Fruit fly (Drosophila melanogaster) whole organism, embryonic: ENCODE measurements around the gene Lcp65Ag2.

Experiments used
- Antp ChIP-seq: fragments of 200-800 bp; sonication (Bioruptor generic); optimal IDR thresholded peaks from 3 replicates; lab custom pipeline; 2016; ENCODE audit warnings: missing biosample characterization, missing genetic modification characterization
- Asciz ChIP-seq: fragments of 200-800 bp; sonication (Bioruptor generic); optimal IDR thresholded peaks from 2 replicates; lab custom pipeline; 2017; ENCODE audit warnings: missing biosample characterization, mild to moderate bottlenecking, missing genetic modification characterization, missing genetic modification reagents
- Blimp-1 ChIP-seq: fragments of 200-800 bp; sonication (Bioruptor generic); optimal IDR thresholded peaks from 3 replicates; lab custom pipeline; 2018; ENCODE audit warnings: missing biosample characterization, missing genetic modification characterization, mild to moderate bottlenecking, moderate library complexity, missing genetic modification reagents
- Bteb2 ChIP-seq: fragments of 200-800 bp; sonication (Bioruptor generic); optimal IDR thresholded peaks from 2 replicates; lab custom pipeline; 2016; ENCODE audit warnings: missing biosample characterization, missing genetic modification characterization
- CG10267 ChIP-seq: fragments of 200-800 bp; sonication (Bioruptor generic); optimal IDR thresholded peaks from 2 replicates; lab custom pipeline; 2018; ENCODE audit warnings: missing biosample characterization, mild to moderate bottlenecking, missing genetic modification characterization, moderate library complexity
- CG10366 ChIP-seq: fragments of 200-800 bp; sonication (Bioruptor generic); IDR thresholded peaks from 2 replicates; pipeline ENCODE4 v1.3.6; 2022; ENCODE audit warnings: missing biosample characterization, missing genetic modification characterization
- CG10543 ChIP-seq: fragments of 200-800 bp; sonication (Bioruptor generic); optimal IDR thresholded peaks from 3 replicates; lab custom pipeline; 2017; ENCODE audit warnings: missing biosample characterization, mild to moderate bottlenecking, missing genetic modification characterization, moderate library complexity
- CG12391 ChIP-seq: fragments of 200-800 bp; sonication (Bioruptor generic); optimal IDR thresholded peaks from 3 replicates; lab custom pipeline; 2018; ENCODE audit warnings: missing biosample characterization, mild to moderate bottlenecking, missing genetic modification characterization, moderate library complexity
- CG13775 ChIP-seq: fragments of 200-800 bp; sonication (Bioruptor generic); optimal IDR thresholded peaks from 3 replicates; lab custom pipeline; 2017; ENCODE audit warnings: missing biosample characterization, mild to moderate bottlenecking, missing genetic modification characterization
- CG1792 ChIP-seq: fragments of 200-800 bp; sonication (Bioruptor generic); optimal IDR thresholded peaks from 2 replicates; lab custom pipeline; 2016; ENCODE audit warnings: missing biosample characterization, missing genetic modification characterization
- CG2712 ChIP-seq: fragments of 200-800 bp; optimal IDR thresholded peaks from 3 replicates; lab custom pipeline; 2019; ENCODE audit warnings: missing biosample characterization, mild to moderate bottlenecking, missing genetic modification characterization, moderate library complexity
- CG31365 ChIP-seq: fragments of 200-800 bp; sonication (Bioruptor generic); optimal IDR thresholded peaks from 2 replicates; lab custom pipeline; 2018; ENCODE audit warnings: missing biosample characterization, mild to moderate bottlenecking, missing genetic modification characterization
- CG4282 ChIP-seq: fragments of 200-800 bp; sonication (Bioruptor generic); optimal IDR thresholded peaks from 2 replicates; lab custom pipeline; 2016; ENCODE audit warnings: missing biosample characterization, missing genetic modification characterization
- CG43689 ChIP-seq: fragments of 200-800 bp; sonication (Bioruptor generic); IDR thresholded peaks from 2 replicates; pipeline ENCODE4 v1.3.6; 2022; ENCODE audit warnings: missing biosample characterization, missing genetic modification characterization
- CG4730 ChIP-seq: fragments of 200-800 bp; sonication (Bioruptor generic); IDR thresholded peaks from 2 replicates; pipeline ENCODE4 v1.3.6; 2022; ENCODE audit warnings: missing biosample characterization, missing genetic modification characterization
- CG7556 ChIP-seq: fragments of 200-800 bp; sonication (Bioruptor generic); optimal IDR thresholded peaks from 2 replicates; lab custom pipeline; 2017; ENCODE audit warnings: missing biosample characterization, mild to moderate bottlenecking, missing genetic modification characterization
- CG7786 ChIP-seq: fragments of 200-800 bp; sonication (Bioruptor generic); optimal IDR thresholded peaks from 2 replicates; lab custom pipeline; 2016; ENCODE audit warnings: missing biosample characterization, missing genetic modification characterization
- CG8478 ChIP-seq: fragments of >200 bp; optimal IDR thresholded peaks from 2 replicates; lab custom pipeline; 2018
- CG8924 ChIP-seq: fragments of 200-800 bp; optimal IDR thresholded peaks from 3 replicates; lab custom pipeline; 2019; ENCODE audit warnings: missing biosample characterization, mild to moderate bottlenecking, missing genetic modification characterization, moderate library complexity
- CG9876 ChIP-seq: fragments of 200-800 bp; sonication (Bioruptor generic); optimal IDR thresholded peaks from 2 replicates; lab custom pipeline; 2016; ENCODE audit warnings: missing biosample characterization, missing genetic modification characterization
- Dek ChIP-seq: fragments of 200-800 bp; sonication (Bioruptor generic); optimal IDR thresholded peaks from 3 replicates; lab custom pipeline; 2019; ENCODE audit warnings: missing biosample characterization, mild to moderate bottlenecking, missing genetic modification characterization, moderate library complexity
- Elba2 ChIP-seq: fragments of 200-800 bp; sonication (Bioruptor generic); optimal IDR thresholded peaks from 3 replicates; lab custom pipeline; 2016; ENCODE audit warnings: missing biosample characterization, missing genetic modification characterization
- GATAe ChIP-seq: fragments of 200-800 bp; sonication (Bioruptor generic); conservative IDR thresholded peaks from 2 replicates; pipeline ENCODE4 v1.3.6; 2022; ENCODE audit warnings: missing biosample characterization, missing genetic modification characterization
- HLH4C ChIP-seq: fragments of 200-800 bp; sonication (Bioruptor generic); IDR thresholded peaks from 3 replicates; pipeline ENCODE4 v1.3.6; 2022; ENCODE audit warnings: missing biosample characterization, missing genetic modification characterization; ENCODE audit not compliant: partially characterized antibody
- Hand ChIP-seq: fragments of 200-800 bp; sonication (Bioruptor generic); optimal IDR thresholded peaks from 2 replicates; lab custom pipeline; 2017; ENCODE audit warnings: mild to moderate bottlenecking, missing biosample characterization, missing genetic modification reagents, missing genetic modification characterization
- Hmr ChIP-seq: fragments of 200-800 bp; sonication (Bioruptor generic); optimal IDR thresholded peaks from 3 replicates; lab custom pipeline; 2017; ENCODE audit warnings: mild to moderate bottlenecking, missing biosample characterization, missing genetic modification reagents, missing genetic modification characterization
- Max ChIP-seq: fragments of 200-800 bp; sonication (Bioruptor generic); optimal IDR thresholded peaks from 2 replicates; lab custom pipeline; 2016; ENCODE audit warnings: missing biosample characterization, mild to moderate bottlenecking, missing genetic modification characterization
- NK7.1 ChIP-seq: fragments of 200-800 bp; sonication (Bioruptor generic); optimal IDR thresholded peaks from 3 replicates; lab custom pipeline; 2016; ENCODE audit warnings: missing biosample characterization, missing genetic modification characterization
- Rx ChIP-seq: fragments of 200-800 bp; sonication (Bioruptor generic); IDR thresholded peaks from 2 replicates; pipeline ENCODE4 v1.3.6; 2022; ENCODE audit warnings: missing biosample characterization, missing genetic modification characterization
- Sin3A ChIP-seq: fragments of >200 bp; optimal IDR thresholded peaks from 2 replicates; lab custom pipeline; 2018
- Usf ChIP-seq: fragments of 200-800 bp; sonication (Bioruptor generic); optimal IDR thresholded peaks from 2 replicates; lab custom pipeline; 2017; ENCODE audit warnings: missing genotype, missing biosample characterization, missing genetic modification characterization
- Vsx1 ChIP-seq: fragments of 200-800 bp; sonication (Bioruptor generic); optimal IDR thresholded peaks from 2 replicates; lab custom pipeline; 2017; ENCODE audit warnings: missing biosample characterization, mild to moderate bottlenecking, missing genetic modification characterization, missing genetic modification reagents
- YL-1 ChIP-seq: fragments of 200-800 bp; sonication (Bioruptor generic); optimal IDR thresholded peaks from 3 replicates; lab custom pipeline; 2017; ENCODE audit warnings: missing biosample characterization, mild to moderate bottlenecking, missing genetic modification characterization
- bigmax ChIP-seq: fragments of 200-800 bp; sonication (Bioruptor generic); optimal IDR thresholded peaks from 2 replicates; lab custom pipeline; 2018; ENCODE audit warnings: missing biosample characterization, mild to moderate bottlenecking, missing genetic modification characterization
- cato ChIP-seq: fragments of 200-800 bp; sonication (Bioruptor generic); optimal IDR thresholded peaks from 2 replicates; lab custom pipeline; 2016; ENCODE audit warnings: missing biosample characterization, missing genetic modification characterization, borderline replicate concordance
- exex ChIP-seq: fragments of 200-800 bp; sonication (Bioruptor generic); optimal IDR thresholded peaks from 4 replicates; lab custom pipeline; 2018; ENCODE audit warnings: missing biosample characterization, mild to moderate bottlenecking, missing genetic modification characterization, moderate library complexity
- eyg ChIP-seq: fragments of 200-800 bp; sonication (Bioruptor generic); optimal IDR thresholded peaks from 3 replicates; lab custom pipeline; 2016; ENCODE audit warnings: missing biosample characterization, missing genetic modification characterization
- fd96Cb ChIP-seq: fragments of 200-800 bp; sonication (Bioruptor generic); optimal IDR thresholded peaks from 2 replicates; lab custom pipeline; 2018; ENCODE audit warnings: missing biosample characterization, mild to moderate bottlenecking, missing genetic modification characterization, moderate library complexity
- grau ChIP-seq: fragments of 200-800 bp; optimal IDR thresholded peaks from 3 replicates; lab custom pipeline; 2019; ENCODE audit warnings: missing biosample characterization, mild to moderate bottlenecking, missing genetic modification characterization, moderate library complexity
- kay ChIP-seq: fragments of 200-800 bp; sonication (Bioruptor generic); optimal IDR thresholded peaks from 2 replicates; lab custom pipeline; 2016; ENCODE audit warnings: missing biosample characterization, missing genetic modification characterization
- ken ChIP-seq: fragments of 200-800 bp; sonication (Bioruptor generic); IDR thresholded peaks from 3 replicates; pipeline ENCODE4 v1.3.6; 2022; ENCODE audit warnings: missing biosample characterization, missing genetic modification characterization
- lilli ChIP-seq: fragments of 200-800 bp; sonication (Bioruptor generic); optimal IDR thresholded peaks from 3 replicates; lab custom pipeline; 2016; ENCODE audit warnings: missing biosample characterization, missing genetic modification characterization
- odd ChIP-seq: fragments of 200-800 bp; sonication (Bioruptor generic); optimal IDR thresholded peaks from 2 replicates; lab custom pipeline; 2017; ENCODE audit warnings: missing biosample characterization, mild to moderate bottlenecking, missing genetic modification characterization
- onecut ChIP-seq: fragments of 200-800 bp; sonication (Bioruptor generic); IDR thresholded peaks from 2 replicates; pipeline ENCODE4 v1.3.6; 2022; ENCODE audit warnings: missing biosample characterization, missing genetic modification characterization
- otp ChIP-seq: fragments of 200-800 bp; sonication (Bioruptor generic); IDR thresholded peaks from 3 replicates; pipeline ENCODE4, ENCODE4 v1.3.6; 2022; ENCODE audit warnings: missing biosample characterization, missing genetic modification characterization
- phol ChIP-seq: fragments of 200-800 bp; sonication (Bioruptor generic); optimal IDR thresholded peaks from 3 replicates; lab custom pipeline; 2018; ENCODE audit warnings: missing biosample characterization, mild to moderate bottlenecking, missing genetic modification characterization, moderate library complexity
- prd ChIP-seq, 3 experiments: fragments of >200 bp in 2 of 3; fragments of 200-800 bp in 1 of 3; sonication (Bioruptor generic) in 1 of 3; optimal IDR thresholded peaks in 2 of 3; IDR thresholded peaks in 1 of 3; 2 replicates in 2 of 3; 3 replicates in 1 of 3; pipeline versions ENCODE4 v1.3.6 to Lab custom; 2017 to 2022; ENCODE audit warnings: missing biosample characterization in 1 of 3, missing genetic modification characterization in 1 of 3
- pros ChIP-seq: fragments of 200-800 bp; sonication (Bioruptor generic); optimal IDR thresholded peaks from 3 replicates; lab custom pipeline; 2019; ENCODE audit warnings: missing biosample characterization, mild to moderate bottlenecking, missing genetic modification characterization, moderate library complexity
- ranshi ChIP-seq: fragments of 200-800 bp; sonication (Bioruptor generic); IDR thresholded peaks from 2 replicates; pipeline ENCODE4 v1.3.6; 2022; ENCODE audit warnings: missing biosample characterization, missing genetic modification characterization
- twi ChIP-seq: fragments of 200-800 bp; optimal IDR thresholded peaks from 2 replicates; lab custom pipeline; 2019; ENCODE audit warnings: missing biosample characterization, mild to moderate bottlenecking, missing genetic modification characterization, moderate library complexity

Lcp65Ag2 gene

dm6 chr3L:6108264-6109060 is 24.9 kb downstream of the Lcp65Ag2 start (continued):
- TF ChIP-seq Hmr (GFP tag; lab: Kevin White, UChicago): no peak
- TF ChIP-seq Dek (tag; lab: Kevin White, UChicago): no peak
- no peak for TF ChIP-seq GATAe (GFP tag; lab: Robert Waterston, UW)
- peak; percentile 9 for TF ChIP-seq CG8924 (tag; lab: Kevin White, UChicago)
- peak; percentile 48 for TF ChIP-seq pros (GFP tag; lab: Kevin White, UChicago)
- no peak for TF ChIP-seq Sin3A (lab: Kevin White, UChicago)
- no peak for TF ChIP-seq CG4282 (GFP tag; lab: Kevin White, UChicago)
- no peak for TF ChIP-seq odd (GFP tag; lab: Kevin White, UChicago)
- no peak for TF ChIP-seq Rx
- TF ChIP-seq ken (GFP tag; lab: Robert Waterston, UW): no peak
- no peak for TF ChIP-seq CG8478
- no peak for TF ChIP-seq Antp (GFP tag; lab: Kevin White, UChicago)
- TF ChIP-seq HLH4C (GFP tag; lab: Robert Waterston, UW): no peak
- no peak for TF ChIP-seq grau (tag; lab: Kevin White, UChicago)
- TF ChIP-seq Hand (GFP tag; lab: Kevin White, UChicago): no peak
- TF ChIP-seq Vsx1: no peak
- TF ChIP-seq CG1792 (GFP tag; lab: Kevin White, UChicago): no peak
- no peak for TF ChIP-seq twi
- no peak for TF ChIP-seq NK7.1
- no peak for TF ChIP-seq CG13775 (GFP tag; lab: Kevin White, UChicago)
- no peak for TF ChIP-seq otp (GFP tag; lab: Robert Waterston, UW)
- no peak for TF ChIP-seq onecut (GFP tag; lab: Robert Waterston, UW)
- no peak for TF ChIP-seq CG43689 (GFP tag; lab: Robert Waterston, UW)
- TF ChIP-seq eyg (GFP tag; lab: Kevin White, UChicago): no peak
- TF ChIP-seq phol (tag; lab: Kevin White, UChicago): peak; percentile 43
- no peak for TF ChIP-seq cato (GFP tag; lab: Kevin White, UChicago)
- TF ChIP-seq bigmax (GFP tag; lab: Kevin White, UChicago): no peak
- no peak for TF ChIP-seq CG7556 (GFP tag; lab: Kevin White, UChicago)
- TF ChIP-seq CG7786 (GFP tag; lab: Kevin White, UChicago): no peak
- peak; percentile 21 for TF ChIP-seq CG10267 (tag; lab: Kevin White, UChicago)
- no peak for TF ChIP-seq CG9876 (GFP tag; lab: Kevin White, UChicago)
- no peak for TF ChIP-seq YL-1 (GFP tag; lab: Kevin White, UChicago)
- no peak for TF ChIP-seq exex (tag; lab: Kevin White, UChicago)
- TF ChIP-seq kay (GFP tag; lab: Kevin White, UChicago): no peak
- no peak for TF ChIP-seq Max (GFP tag; lab: Kevin White, UChicago)
- TF ChIP-seq Elba2 (GFP tag; lab: Kevin White, UChicago): no peak
- no peak for TF ChIP-seq CG31365
- no peak for TF ChIP-seq CG10366 (GFP tag; lab: Robert Waterston, UW)
- no peak for TF ChIP-seq CG10543 (GFP tag; lab: Kevin White, UChicago)
- TF ChIP-seq fd96Cb (tag; lab: Kevin White, UChicago): peak; percentile 19
- TF ChIP-seq Bteb2: no peak
- TF ChIP-seq CG2712 (tag; lab: Kevin White, UChicago): peak; percentile 60
- peak; percentile 47 for TF ChIP-seq Blimp-1 (GFP tag; lab: Kevin White, UChicago)
- no peak for TF ChIP-seq ranshi
- TF ChIP-seq CG12391 (tag; lab: Kevin White, UChicago): peak; percentile 38
- TF ChIP-seq CG4730 (GFP tag; lab: Robert Waterston, UW): no peak
- TF ChIP-seq lilli (GFP tag; lab: Kevin White, UChicago): no peak
- TF ChIP-seq Usf (GFP tag; lab: Kevin White, UChicago): no peak
- no peak for TF ChIP-seq Asciz
- no peak for TF ChIP-seq prd (optimal IDR thresholded peaks at IDR 0.05; lab: Kevin White, UChicago)
- TF ChIP-seq prd (GFP tag; IDR thresholded peaks at IDR 0.05; lab: Robert Waterston, UW): no peak
